Comparison of ENCODE assay signal across 1 fruit fly cellular context in genomic region chr3R:16449187-16449973, dm6.
TF ChIP-seq lines count a peak whose summit lies in the region.

No protein-coding gene starts in this region.

TF ChIP-seq in whole organism, embryonic, 481 proteins besides CTCF, POLR2A, EP300 and RAD21 (continued from another document and continues in another):
- TF ChIP-seq tin (GFP tag; optimal IDR thresholded peaks at IDR 0.05; lab: Kevin White, UChicago) (peak; percentile 96), mld (GFP tag; IDR thresholded peaks at IDR 0.05; lab: Robert Waterston, UW; ENCODE audit: partially characterized antibody) (no peak), ERR (GFP tag; optimal IDR thresholded peaks at IDR 0.05; lab: Kevin White, UChicago) (peak; percentile 83), CG11085 (GFP tag; IDR thresholded peaks at IDR 0.05; lab: Robert Waterston, UW) (peak; percentile 88), Oli (tag; optimal IDR thresholded peaks at IDR 0.05; lab: Kevin White, UChicago) (peak; percentile 93), tx (GFP tag; optimal IDR thresholded peaks at IDR 0.05; lab: Kevin White, UChicago) (peak; percentile 79), CG42726 (GFP tag; IDR thresholded peaks at IDR 0.05; lab: Robert Waterston, UW; ENCODE audit: partially characterized antibody) (peak; percentile 60), chinmo (GFP tag; IDR thresholded peaks at IDR 0.05; lab: Robert Waterston, UW; ENCODE audit: partially characterized antibody) (0 out of 4 replicates have a peak, but pooled peaks have one; percentile 44), h (optimal IDR thresholded peaks at IDR 0.05; lab: Kevin White, UChicago) (no peak), CG30431 (GFP tag; optimal IDR thresholded peaks at IDR 0.05; lab: Kevin White, UChicago) (peak; percentile 94), slou (GFP tag; optimal IDR thresholded peaks at IDR 0.05; lab: Kevin White, UChicago) (peak; percentile 43), CG10462 (GFP tag; optimal IDR thresholded peaks at IDR 0.05; lab: Kevin White, UChicago) (peak; percentile 87), CG7786 (GFP tag; optimal IDR thresholded peaks at IDR 0.05; lab: Kevin White, UChicago) (peak; percentile 91), CG10147 (GFP tag; optimal IDR thresholded peaks at IDR 0.05; lab: Kevin White, UChicago) (peak; percentile 70), CG8388 (GFP tag; optimal IDR thresholded peaks at IDR 0.05; lab: Kevin White, UChicago) (peak; percentile 91), C15 (GFP tag; IDR thresholded peaks at IDR 0.05; lab: Robert Waterston, UW) (peak; percentile 83; the same call in 1 of the 3 replicates), lola (GFP tag; optimal IDR thresholded peaks at IDR 0.05; lab: Kevin White, UChicago) (peak in 1 of 3 experiments; percentile 96), da (GFP tag; optimal IDR thresholded peaks at IDR 0.05; lab: Kevin White, UChicago) (peak; percentile 80), otp (GFP tag; IDR thresholded peaks at IDR 0.05; lab: Robert Waterston, UW) (peak; percentile 97), Doc3 (GFP tag; IDR thresholded peaks at IDR 0.05; lab: Robert Waterston, UW; ENCODE audit: partially characterized antibody) (no peak), pum (GFP tag; optimal IDR thresholded peaks at IDR 0.05; lab: Kevin White, UChicago) (peak; percentile 96), CG1792 (GFP tag; optimal IDR thresholded peaks at IDR 0.05; lab: Kevin White, UChicago) (peak; percentile 89), vnd (GFP tag; IDR thresholded peaks at IDR 0.05; lab: Robert Waterston, UW; ENCODE audit: partially characterized antibody) (peak; percentile 12; the same call in 1 of the 3 replicates), Usf (GFP tag; optimal IDR thresholded peaks at IDR 0.05; lab: Kevin White, UChicago) (peak; percentile 92), CG31441 (GFP tag; IDR thresholded peaks at IDR 0.05; lab: Robert Waterston, UW) (peak; percentile 93), CG15479 (GFP tag; optimal IDR thresholded peaks at IDR 0.05; lab: Kevin White, UChicago) (peak; percentile 3), CG31388 (GFP tag; optimal IDR thresholded peaks at IDR 0.05; lab: Kevin White, UChicago) (peak; percentile 87), Fer3 (tag; optimal IDR thresholded peaks at IDR 0.05; lab: Kevin White, UChicago) (peak; percentile 88), prd (optimal IDR thresholded peaks at IDR 0.05; lab: Kevin White, UChicago) (no peak), prd (GFP tag; IDR thresholded peaks at IDR 0.05; lab: Robert Waterston, UW) (peak; percentile 97), repo (GFP tag; optimal IDR thresholded peaks at IDR 0.05; lab: Kevin White, UChicago) (peak; percentile 95), wor (GFP tag; IDR thresholded peaks at IDR 0.05; lab: Robert Waterston, UW) (peak; percentile 94), exex (tag; optimal IDR thresholded peaks at IDR 0.05; lab: Kevin White, UChicago) (peak; percentile 13), grau (tag; optimal IDR thresholded peaks at IDR 0.05; lab: Kevin White, UChicago) (peak; percentile 92), CG32772 (GFP tag; IDR thresholded peaks at IDR 0.05; lab: Robert Waterston, UW) (peak; percentile 98), CG6272 (GFP tag; IDR thresholded peaks at IDR 0.05; lab: Robert Waterston, UW) (peak; percentile 91), CG6175 (GFP tag; IDR thresholded peaks at IDR 0.05; lab: Robert Waterston, UW) (peak; percentile 68; the same call in 2 of the 3 replicates), Nf-YB (GFP tag; optimal IDR thresholded peaks at IDR 0.05; lab: Kevin White, UChicago) (peak; percentile 68), pan (optimal IDR thresholded peaks at IDR 0.05; lab: Kevin White, UChicago) (no peak), pan (GFP tag; optimal IDR thresholded peaks at IDR 0.05 in 1 of 2, IDR thresholded peaks at IDR 0.05 in 1 of 2) (peak in 1 of 2 experiments; percentile 92), knrl (GFP tag; IDR thresholded peaks at IDR 0.05; lab: Robert Waterston, UW; ENCODE audit: partially characterized antibody) (peak; percentile 68; the same call in 2 of the 3 replicates), nerfin-1 (tag; optimal IDR thresholded peaks at IDR 0.05; lab: Kevin White, UChicago) (peak; percentile 97), CG4617 (GFP tag; optimal IDR thresholded peaks at IDR 0.05; lab: Kevin White, UChicago; ENCODE audit: borderline replicate concordance) (peak; percentile 67), CG17829 (tag; optimal IDR thresholded peaks at IDR 0.05; lab: Kevin White, UChicago) (peak; percentile 97), salm (tag; optimal IDR thresholded peaks at IDR 0.05; lab: Kevin White, UChicago) (peak; percentile 85), disco-r (GFP tag; optimal IDR thresholded peaks at IDR 0.05; lab: Kevin White, UChicago) (peak; percentile 80), CG10321 (GFP tag; IDR thresholded peaks at IDR 0.05; lab: Robert Waterston, UW) (peak; percentile 34; the same call in 1 of the 2 replicates), CG1602 (GFP tag; optimal IDR thresholded peaks at IDR 0.05; lab: Kevin White, UChicago) (peak; percentile 92), mirr (GFP tag; optimal IDR thresholded peaks at IDR 0.05; lab: Kevin White, UChicago) (peak; percentile 46), Dll (GFP tag; IDR thresholded peaks at IDR 0.05; lab: Robert Waterston, UW; ENCODE audit: partially characterized antibody) (0 out of 4 replicates have a peak, but pooled peaks have one; percentile 24), ac (GFP tag; optimal IDR thresholded peaks at IDR 0.05; lab: Kevin White, UChicago) (peak; percentile 86), chn (GFP tag; optimal IDR thresholded peaks at IDR 0.05; lab: Kevin White, UChicago) (peak; percentile 94), phol (tag; optimal IDR thresholded peaks at IDR 0.05; lab: Kevin White, UChicago) (peak; percentile 96), CG7357 (GFP tag; IDR thresholded peaks at IDR 0.05; lab: Robert Waterston, UW) (peak; percentile 87), scrt (GFP tag; optimal IDR thresholded peaks at IDR 0.05; lab: Kevin White, UChicago) (peak; percentile 63), CG4820 (GFP tag; optimal IDR thresholded peaks at IDR 0.05; lab: Kevin White, UChicago) (peak; percentile 95), Elba2 (GFP tag; optimal IDR thresholded peaks at IDR 0.05; lab: Kevin White, UChicago) (peak; percentile 31), lab (GFP tag; optimal IDR thresholded peaks at IDR 0.05; lab: Kevin White, UChicago) (peak; percentile 85), CG6854 (GFP tag; optimal IDR thresholded peaks at IDR 0.05; lab: Kevin White, UChicago) (peak; percentile 47), D (optimal IDR thresholded peaks at IDR 0.05; lab: Kevin White, UChicago) (no peak), D (GFP tag; optimal IDR thresholded peaks at IDR 0.05; lab: Kevin White, UChicago) (peak; percentile 97), eve (GFP tag; optimal IDR thresholded peaks at IDR 0.05; lab: Kevin White, UChicago) (no peak), Ptx1 (GFP tag; IDR thresholded peaks at IDR 0.05; lab: Robert Waterston, UW) (peak; percentile 94), NK7.1 (GFP tag; optimal IDR thresholded peaks at IDR 0.05; lab: Kevin White, UChicago) (peak; percentile 76), HLH4C (GFP tag; IDR thresholded peaks at IDR 0.05; lab: Robert Waterston, UW; ENCODE audit: partially characterized antibody) (peak; percentile 67), Hey (tag; optimal IDR thresholded peaks at IDR 0.05; lab: Kevin White, UChicago) (peak; percentile 40), ase (GFP tag; IDR thresholded peaks at IDR 0.05; lab: Robert Waterston, UW) (peak; percentile 96), CG18476 (GFP tag; optimal IDR thresholded peaks at IDR 0.05; lab: Kevin White, UChicago) (peak; percentile 85), bigmax (GFP tag; optimal IDR thresholded peaks at IDR 0.05; lab: Kevin White, UChicago) (peak; percentile 9), gcm (GFP tag; optimal IDR thresholded peaks at IDR 0.05; lab: Kevin White, UChicago) (peak; percentile 85), wdn (GFP tag; IDR thresholded peaks at IDR 0.05; lab: Robert Waterston, UW) (peak; percentile 80), crp (GFP tag; optimal IDR thresholded peaks at IDR 0.05; lab: Kevin White, UChicago) (peak in 1 of 2 experiments; percentile 38), twi (tag; optimal IDR thresholded peaks at IDR 0.05; lab: Kevin White, UChicago) (peak; percentile 93), Ravus (GFP tag; IDR thresholded peaks at IDR 0.05; lab: Robert Waterston, UW) (peak; percentile 78), cwo (GFP tag; optimal IDR thresholded peaks at IDR 0.05; lab: Kevin White, UChicago) (peak; percentile 73), CG11504 (tag; optimal IDR thresholded peaks at IDR 0.05; lab: Kevin White, UChicago) (peak; percentile 93), stwl (tag; optimal IDR thresholded peaks at IDR 0.05; lab: Kevin White, UChicago) (peak; percentile 59), CG4360 (GFP tag; IDR thresholded peaks at IDR 0.05; lab: Robert Waterston, UW) (peak; percentile 81), Xbp1 (GFP tag; optimal IDR thresholded peaks at IDR 0.05; lab: Kevin White, UChicago) (peak; percentile 93), kay (GFP tag; optimal IDR thresholded peaks at IDR 0.05; lab: Kevin White, UChicago) (peak; percentile 87), Aef1 (GFP tag; IDR thresholded peaks at IDR 0.05; lab: Robert Waterston, UW) (peak; percentile 90), Eip74EF (GFP tag; optimal IDR thresholded peaks at IDR 0.05; lab: Kevin White, UChicago) (peak in 1 of 2 experiments; percentile 88), Lim3 (GFP tag; IDR thresholded peaks at IDR 0.05; lab: Robert Waterston, UW) (peak; percentile 66; the same call in 1 of the 2 replicates), Atf-2 (GFP tag; optimal IDR thresholded peaks at IDR 0.05; lab: Kevin White, UChicago) (peak; percentile 87), CG5953 (GFP tag; IDR thresholded peaks at IDR 0.05; lab: Robert Waterston, UW) (peak; percentile 92), B-H1 (GFP tag; IDR thresholded peaks at IDR 0.05; lab: Robert Waterston, UW) (peak; percentile 89), CG15514 (GFP tag; optimal IDR thresholded peaks at IDR 0.05; lab: Kevin White, UChicago) (peak; percentile 15), sqz (GFP tag; optimal IDR thresholded peaks at IDR 0.05; lab: Kevin White, UChicago) (peak; percentile 91), H2.0 (GFP tag; IDR thresholded peaks at IDR 0.05; lab: Robert Waterston, UW) (peak; percentile 96), esg (GFP tag; conservative IDR thresholded peaks at IDR 0.05; lab: Robert Waterston, UW) (peak; percentile 91), NFAT (GFP tag; IDR thresholded peaks at IDR 0.05; lab: Robert Waterston, UW) (peak; percentile 75), CkIIα-i1 (GFP tag; IDR thresholded peaks at IDR 0.05; lab: Robert Waterston, UW) (peak; percentile 53; the same call in 1 of the 2 replicates), trem (tag; optimal IDR thresholded peaks at IDR 0.05; lab: Kevin White, UChicago) (peak; percentile 91), CG2889 (GFP tag; IDR thresholded peaks at IDR 0.05; lab: Robert Waterston, UW) (peak; percentile 87), CG16815 (GFP tag; optimal IDR thresholded peaks at IDR 0.05; lab: Kevin White, UChicago) (peak; percentile 96), E2f1 (GFP tag; IDR thresholded peaks at IDR 0.05; lab: Robert Waterston, UW) (peak; percentile 94), zfh2 (GFP tag; optimal IDR thresholded peaks at IDR 0.05; lab: Kevin White, UChicago) (peak; percentile 60), CG10267 (tag; optimal IDR thresholded peaks at IDR 0.05; lab: Kevin White, UChicago) (peak; percentile 88), row (GFP tag; IDR thresholded peaks at IDR 0.05; lab: Robert Waterston, UW) (peak; percentile 93), grn (GFP tag; optimal IDR thresholded peaks at IDR 0.05; lab: Kevin White, UChicago) (no peak), abd-A (tag; optimal IDR thresholded peaks at IDR 0.05; lab: Kevin White, UChicago) (no peak), sens-2 (GFP tag; IDR thresholded peaks at IDR 0.05; lab: Robert Waterston, UW) (peak; percentile 96), az2 (GFP tag; optimal IDR thresholded peaks at IDR 0.05; lab: Kevin White, UChicago) (peak; percentile 94), bcd (GFP tag; optimal IDR thresholded peaks at IDR 0.05; lab: Kevin White, UChicago) (peak; percentile 85), CG12236 (GFP tag; optimal IDR thresholded peaks at IDR 0.05; lab: Kevin White, UChicago) (peak; percentile 83), CG9437 (GFP tag; optimal IDR thresholded peaks at IDR 0.05; lab: Kevin White, UChicago) (peak; percentile 82), Taf1 (GFP tag; IDR thresholded peaks at IDR 0.05; lab: Robert Waterston, UW) (peak; percentile 74), CG14441 (GFP tag; IDR thresholded peaks at IDR 0.05; lab: Robert Waterston, UW) (peak; percentile 91), MTF-1 (GFP tag; optimal IDR thresholded peaks at IDR 0.05; lab: Kevin White, UChicago; ENCODE audit: borderline replicate concordance) (peak; percentile 91), CG8944 (GFP tag; optimal IDR thresholded peaks at IDR 0.05; lab: Kevin White, UChicago) (peak; percentile 96), Med (GFP tag; lab: Kevin White, UChicago) (peak; percentile 99), CG2116 (GFP tag; optimal IDR thresholded peaks at IDR 0.05; lab: Kevin White, UChicago) (peak; percentile 43), CG1647 (GFP tag; optimal IDR thresholded peaks at IDR 0.05; lab: Kevin White, UChicago) (peak; percentile 94), fru (optimal IDR thresholded peaks at IDR 0.05; lab: Kevin White, UChicago) (no peak), jing (GFP tag; optimal IDR thresholded peaks at IDR 0.05; lab: Kevin White, UChicago) (peak; percentile 93), vfl (GFP tag; optimal IDR thresholded peaks at IDR 0.05; lab: Kevin White, UChicago) (peak; percentile 51), Asciz (GFP tag; optimal IDR thresholded peaks at IDR 0.05; lab: Kevin White, UChicago) (peak; percentile 94), gsb-n (tag; optimal IDR thresholded peaks at IDR 0.05; lab: Kevin White, UChicago) (peak; percentile 93), CG10959 (GFP tag; IDR thresholded peaks at IDR 0.05; lab: Robert Waterston, UW) (peak; percentile 98), CG4707 (GFP tag; optimal IDR thresholded peaks at IDR 0.05; lab: Kevin White, UChicago) (peak; percentile 90), dm (GFP tag; optimal IDR thresholded peaks at IDR 0.05; lab: Kevin White, UChicago) (peak; percentile 82), ap (GFP tag; IDR thresholded peaks at IDR 0.05; lab: Robert Waterston, UW) (peak; percentile 90), CG9876 (GFP tag; optimal IDR thresholded peaks at IDR 0.05; lab: Kevin White, UChicago) (peak; percentile 76), CG17328 (GFP tag; IDR thresholded peaks at IDR 0.05; lab: Robert Waterston, UW) (peak; percentile 96), Dad (GFP tag; optimal IDR thresholded peaks at IDR 0.05; lab: Kevin White, UChicago) (peak; percentile 92), Hmr (GFP tag; optimal IDR thresholded peaks at IDR 0.05; lab: Kevin White, UChicago) (peak; percentile 19), cato (GFP tag; optimal IDR thresholded peaks at IDR 0.05; lab: Kevin White, UChicago; ENCODE audit: borderline replicate concordance) (peak; percentile 85), HLH3B (GFP tag; IDR thresholded peaks at IDR 0.05; lab: Robert Waterston, UW) (peak; percentile 97)
